Fruit fly (Drosophila melanogaster) whole organism, adult: ENCODE measurements around the gene Ndc1.

ENCODE experiments used
- Hr96 ChIP-seq: fragments of 200-800 bp; sonication (Bioruptor generic); optimal IDR thresholded peaks from 2 replicates; lab custom pipeline; 2016; ENCODE audit warnings: missing biosample characterization, missing genetic modification characterization
- ovo ChIP-seq: fragments of 200-800 bp; sonication (Bioruptor generic); optimal IDR thresholded peaks from 2 replicates; lab custom pipeline; 2016; ENCODE audit warnings: missing biosample characterization, missing genetic modification characterization

dm6 chr3R:23911073-23911690 is 13.0 kb upstream of the Ndc1 start:
- no peak for TF ChIP-seq ovo (GFP tag; lab: Kevin White, UChicago)
- no peak for TF ChIP-seq Hr96 (GFP tag; lab: Kevin White, UChicago)
